Fruit fly (Drosophila melanogaster) whole organism, embryonic: ENCODE data around the gene CG14120.

Experiments used
- Abd-B ChIP-seq: fragments of 200-800 bp; sonication (Bioruptor generic); optimal IDR thresholded peaks from 2 replicates; lab custom pipeline; 2018; ENCODE audit warnings: missing biosample characterization, mild to moderate bottlenecking, missing genetic modification characterization, moderate library complexity
- Adf1 ChIP-seq: fragments of 200-800 bp; sonication (Bioruptor generic); IDR thresholded peaks from 2 replicates; pipeline ENCODE4 v1.3.6; 2022; ENCODE audit warnings: missing biosample characterization, missing genetic modification characterization
- BtbVII ChIP-seq: fragments of 200-800 bp; sonication (Bioruptor generic); optimal IDR thresholded peaks from 3 replicates; lab custom pipeline; 2017; ENCODE audit warnings: missing biosample characterization, mild to moderate bottlenecking, missing genetic modification characterization
- CG11723 ChIP-seq: fragments of 200-800 bp; sonication (Bioruptor generic); optimal IDR thresholded peaks from 2 replicates; lab custom pipeline; 2017; ENCODE audit warnings: missing biosample characterization, mild to moderate bottlenecking, missing genetic modification characterization
- CG1233 ChIP-seq: fragments of 200-800 bp; sonication (Bioruptor generic); optimal IDR thresholded peaks from 4 replicates; lab custom pipeline; 2018; ENCODE audit warnings: missing biosample characterization, mild to moderate bottlenecking, missing genetic modification characterization
- CG13894 ChIP-seq: fragments of 200-800 bp; sonication (Bioruptor generic); optimal IDR thresholded peaks from 3 replicates; lab custom pipeline; 2018; ENCODE audit warnings: missing biosample characterization, mild to moderate bottlenecking, missing genetic modification characterization, moderate library complexity
- CG14710 ChIP-seq: fragments of 200-800 bp; sonication (Bioruptor generic); optimal IDR thresholded peaks from 3 replicates; lab custom pipeline; 2019; ENCODE audit warnings: missing biosample characterization, mild to moderate bottlenecking, missing genetic modification characterization, moderate library complexity
- CG15514 ChIP-seq: fragments of 200-800 bp; sonication (Bioruptor generic); optimal IDR thresholded peaks from 3 replicates; lab custom pipeline; 2017; ENCODE audit warnings: missing biosample characterization, missing genetic modification characterization, mild to moderate bottlenecking, moderate library complexity, missing genetic modification reagents
- CG17829 ChIP-seq: fragments of 200-800 bp; optimal IDR thresholded peaks from 2 replicates; lab custom pipeline; 2019; ENCODE audit warnings: missing biosample characterization, mild to moderate bottlenecking, missing genetic modification characterization, moderate library complexity
- CG1792 ChIP-seq: fragments of 200-800 bp; sonication (Bioruptor generic); optimal IDR thresholded peaks from 2 replicates; lab custom pipeline; 2016; ENCODE audit warnings: missing biosample characterization, missing genetic modification characterization
- CG2116 ChIP-seq: fragments of 200-800 bp; sonication (Bioruptor generic); optimal IDR thresholded peaks from 3 replicates; lab custom pipeline; 2018; ENCODE audit warnings: missing biosample characterization, mild to moderate bottlenecking, missing genetic modification characterization
- CG2120 ChIP-seq: fragments of 200-800 bp; sonication (Bioruptor generic); optimal IDR thresholded peaks from 3 replicates; lab custom pipeline; 2016; ENCODE audit warnings: missing biosample characterization, missing genetic modification characterization
- CG30020 ChIP-seq: fragments of 200-800 bp; optimal IDR thresholded peaks from 2 replicates; lab custom pipeline; 2019; ENCODE audit warnings: missing biosample characterization, mild to moderate bottlenecking, missing genetic modification characterization, moderate library complexity
- CG30431 ChIP-seq: fragments of 200-800 bp; sonication (Bioruptor generic); optimal IDR thresholded peaks from 2 replicates; lab custom pipeline; 2017; ENCODE audit warnings: missing biosample characterization, missing genetic modification characterization
- CG4328 ChIP-seq: fragments of 200-800 bp; sonication (Bioruptor generic); optimal IDR thresholded peaks from 3 replicates; lab custom pipeline; 2017; ENCODE audit warnings: missing biosample characterization, missing genetic modification reagents, missing genetic modification characterization
- CG4424 ChIP-seq: fragments of 200-800 bp; sonication (Bioruptor generic); optimal IDR thresholded peaks from 3 replicates; lab custom pipeline; 2016; ENCODE audit warnings: missing biosample characterization, missing genetic modification characterization
- CG4730 ChIP-seq: fragments of 200-800 bp; sonication (Bioruptor generic); IDR thresholded peaks from 2 replicates; pipeline ENCODE4 v1.3.6; 2022; ENCODE audit warnings: missing biosample characterization, missing genetic modification characterization
- CG5180 ChIP-seq: fragments of 200-800 bp; sonication (Bioruptor generic); optimal IDR thresholded peaks from 3 replicates; lab custom pipeline; 2017; ENCODE audit warnings: missing biosample characterization, missing genetic modification characterization, mild to moderate bottlenecking, moderate library complexity, missing genetic modification reagents
- CG8290 ChIP-seq, 3 experiments: fragments of 200-800 bp; sonication (Bioruptor generic); optimal IDR thresholded peaks; 2 replicates each; lab custom pipeline; 2016 to 2019; ENCODE audit warnings: missing biosample characterization in 3 of 3, missing genetic modification characterization in 3 of 3, mild to moderate bottlenecking in 2 of 3, moderate library complexity in 1 of 3
- CG8765 ChIP-seq: fragments of 200-800 bp; sonication (Bioruptor generic); IDR thresholded peaks from 2 replicates; pipeline ENCODE4 v1.3.6; 2022; ENCODE audit warnings: missing biosample characterization, missing genetic modification characterization
- CG9215 ChIP-seq: fragments of 200-800 bp; sonication (Bioruptor generic); IDR thresholded peaks from 2 replicates; pipeline ENCODE4 v1.3.6; 2022; ENCODE audit warnings: missing biosample characterization, missing genetic modification characterization
- Deaf1 ChIP-seq: fragments of 200-800 bp; optimal IDR thresholded peaks from 3 replicates; lab custom pipeline; 2019; ENCODE audit warnings: missing biosample characterization, mild to moderate bottlenecking, missing genetic modification characterization, moderate library complexity
- Doc2 ChIP-seq: fragments of 200-800 bp; sonication (Bioruptor generic); IDR thresholded peaks from 2 replicates; pipeline ENCODE4 v1.3.6; 2022; ENCODE audit warnings: missing biosample characterization, missing genetic modification characterization
- Ets65A ChIP-seq: fragments of 200-800 bp; sonication (Bioruptor generic); peaks from one replicate; lab custom pipeline; 2016; ENCODE audit warnings: missing biosample characterization, missing genetic modification characterization
- Ets97D ChIP-seq: fragments of 200-800 bp; sonication (Bioruptor generic); optimal IDR thresholded peaks from 3 replicates; lab custom pipeline; 2016; ENCODE audit warnings: missing biosample characterization, missing genetic modification characterization
- Jarid2 ChIP-seq: fragments of 200-800 bp; sonication (Bioruptor generic); optimal IDR thresholded peaks from 3 replicates; lab custom pipeline; 2017; ENCODE audit warnings: mild to moderate bottlenecking, missing biosample characterization, missing genetic modification reagents, missing genetic modification characterization
- Lpt ChIP-seq: fragments of >200 bp; optimal IDR thresholded peaks from 2 replicates; lab custom pipeline; 2018; ENCODE audit warnings: missing biosample characterization, missing genetic modification characterization
- Med ChIP-seq: fragments of 200-800 bp; sonication (Bioruptor generic); peaks from one replicate; lab custom pipeline; 2016; ENCODE audit warnings: missing biosample characterization, missing genetic modification characterization, mild to moderate bottlenecking, inconsistent platforms, moderate library complexity
- Myb ChIP-seq: fragments of 200-800 bp; sonication (Bioruptor generic); optimal IDR thresholded peaks from 2 replicates; lab custom pipeline; 2016; ENCODE audit warnings: missing biosample characterization, missing genetic modification characterization
- PHDP ChIP-seq: fragments of 200-800 bp; sonication (Bioruptor generic); optimal IDR thresholded peaks from 3 replicates; lab custom pipeline; 2018; ENCODE audit warnings: missing biosample characterization, mild to moderate bottlenecking, missing genetic modification characterization, moderate library complexity
- Poxn ChIP-seq: fragments of 200-800 bp; sonication (Bioruptor generic); IDR thresholded peaks from 2 replicates; pipeline ENCODE4 v1.3.6; 2022; ENCODE audit warnings: missing biosample characterization, missing genetic modification characterization
- Rx ChIP-seq: fragments of 200-800 bp; sonication (Bioruptor generic); IDR thresholded peaks from 2 replicates; pipeline ENCODE4 v1.3.6; 2022; ENCODE audit warnings: missing biosample characterization, missing genetic modification characterization
- Sox100B ChIP-seq: fragments of 200-800 bp; sonication (Bioruptor generic); optimal IDR thresholded peaks from 3 replicates; lab custom pipeline; 2018; ENCODE audit warnings: missing biosample characterization, mild to moderate bottlenecking, missing genetic modification characterization
- Sox102F ChIP-seq: fragments of 200-800 bp; sonication (Bioruptor generic); optimal IDR thresholded peaks from 2 replicates; lab custom pipeline; 2018; ENCODE audit warnings: missing biosample characterization, mild to moderate bottlenecking, missing genetic modification characterization, moderate library complexity
- Ssrp ChIP-seq: fragments of 200-800 bp; sonication (Bioruptor generic); optimal IDR thresholded peaks from 2 replicates; lab custom pipeline; 2018; ENCODE audit warnings: missing biosample characterization, mild to moderate bottlenecking, missing genetic modification characterization, moderate library complexity
- Trl ChIP-seq, 3 experiments: fragments of >200 bp in 2 of 3; fragments of 200-800 bp in 1 of 3; sonication (Bioruptor generic) in 1 of 3; optimal IDR thresholded peaks; 2 replicates in 1 of 3; 3 replicates in 2 of 3; lab custom pipeline; 2016 to 2017; ENCODE audit warnings: missing biosample characterization in 1 of 3, missing genetic modification characterization in 1 of 3
- Xbp1 ChIP-seq: fragments of 200-800 bp; sonication (Bioruptor generic); optimal IDR thresholded peaks from 3 replicates; lab custom pipeline; 2016; ENCODE audit warnings: missing biosample characterization, mild to moderate bottlenecking, missing genetic modification characterization
- amos ChIP-seq: fragments of 200-800 bp; sonication (Bioruptor generic); IDR thresholded peaks from 2 replicates; pipeline ENCODE4 v1.3.6; 2022; ENCODE audit warnings: missing biosample characterization, missing genetic modification characterization; ENCODE audit not compliant: partially characterized antibody
- dimm ChIP-seq: fragments of 200-800 bp; sonication (Bioruptor generic); IDR thresholded peaks from 2 replicates; pipeline ENCODE4 v1.3.6; 2022; ENCODE audit warnings: missing biosample characterization, missing genetic modification characterization
- dmrt11E ChIP-seq: fragments of 200-800 bp; sonication (Bioruptor generic); optimal IDR thresholded peaks from 3 replicates; lab custom pipeline; 2018; ENCODE audit warnings: missing biosample characterization, mild to moderate bottlenecking, missing genetic modification characterization, moderate library complexity
- gt ChIP-seq: fragments of 200-800 bp; sonication (Bioruptor generic); IDR thresholded peaks from 2 replicates; pipeline ENCODE4 v1.3.6; 2022; ENCODE audit warnings: missing biosample characterization, missing genetic modification characterization
- insv ChIP-seq, 2 experiments: fragments of 200-800 bp; sonication (Bioruptor generic); optimal IDR thresholded peaks; 3 replicates each; lab custom pipeline; 2016 to 2018; ENCODE audit warnings: missing biosample characterization in 2 of 2, missing genetic modification characterization in 2 of 2
- jing ChIP-seq: fragments of 200-800 bp; sonication (Bioruptor generic); optimal IDR thresholded peaks from 2 replicates; lab custom pipeline; 2018; ENCODE audit warnings: missing biosample characterization, mild to moderate bottlenecking, missing genetic modification characterization
- phol ChIP-seq: fragments of 200-800 bp; sonication (Bioruptor generic); optimal IDR thresholded peaks from 3 replicates; lab custom pipeline; 2018; ENCODE audit warnings: missing biosample characterization, mild to moderate bottlenecking, missing genetic modification characterization, moderate library complexity
- run ChIP-seq: fragments of 200-800 bp; sonication (Bioruptor generic); optimal IDR thresholded peaks from 3 replicates; lab custom pipeline; 2018; ENCODE audit warnings: missing biosample characterization, mild to moderate bottlenecking, missing genetic modification characterization
- sc ChIP-seq, 3 experiments: fragments of >200 bp in 2 of 3; fragments of 200-800 bp in 1 of 3; sonication (Bioruptor generic) in 1 of 3; optimal IDR thresholded peaks; 2 replicates in 2 of 3; 3 replicates in 1 of 3; lab custom pipeline; 2017; ENCODE audit warnings: mild to moderate bottlenecking in 1 of 3, missing biosample characterization in 1 of 3, missing genetic modification characterization in 1 of 3, missing genetic modification reagents in 1 of 3
- sr ChIP-seq: fragments of 200-800 bp; sonication (Bioruptor generic); IDR thresholded peaks from 3 replicates; pipeline ENCODE4 v1.3.6; 2022; ENCODE audit warnings: missing biosample characterization, missing genetic modification characterization
- vfl ChIP-seq: fragments of 200-800 bp; sonication (Bioruptor generic); optimal IDR thresholded peaks from 2 replicates; lab custom pipeline; 2016; ENCODE audit warnings: missing biosample characterization, missing genetic modification characterization
- zfh1 ChIP-seq: fragments of 200-800 bp; sonication (Bioruptor generic); IDR thresholded peaks from 3 replicates; pipeline ENCODE4 v1.3.6; 2022; ENCODE audit warnings: missing biosample characterization, missing genetic modification characterization

CG14120 gene

dm6 chr3L:12861255-12861899 is 23.5 kb upstream of the CG14120 start, which contains the start of gene CG32107 (continued):
- no peak for TF ChIP-seq sc (optimal IDR thresholded peaks at IDR 0.05; lab: Kevin White, UChicago)
- TF ChIP-seq sc (GFP tag; optimal IDR thresholded peaks at IDR 0.05; lab: Kevin White, UChicago), result no peak
- TF ChIP-seq CG1233 (GFP tag; lab: Kevin White, UChicago), result peak; percentile 17
- peak; percentile 13 for TF ChIP-seq dmrt11E (tag; lab: Kevin White, UChicago)
- no peak for TF ChIP-seq CG8765 (GFP tag; lab: Robert Waterston, UW)
- TF ChIP-seq CG17829 (tag; lab: Kevin White, UChicago), result peak; percentile 49
- no peak for TF ChIP-seq Trl (optimal IDR thresholded peaks at IDR 0.05; lab: Kevin White, UChicago)
- TF ChIP-seq Trl (GFP tag; optimal IDR thresholded peaks at IDR 0.05; lab: Kevin White, UChicago), result no peak
- no peak for TF ChIP-seq CG14710 (tag; lab: Kevin White, UChicago)
- no peak for TF ChIP-seq CG4328 (GFP tag; lab: Kevin White, UChicago)
- TF ChIP-seq amos, result peak; percentile 36; the same call in 1 of the 2 replicates
- TF ChIP-seq Doc2 (GFP tag; lab: Robert Waterston, UW), result no peak
- TF ChIP-seq CG13894 (tag; lab: Kevin White, UChicago), result no peak
- no peak for TF ChIP-seq Ssrp
- TF ChIP-seq Sox102F, result no peak
- no peak for TF ChIP-seq CG30431 (GFP tag; lab: Kevin White, UChicago)
- TF ChIP-seq CG11723 (GFP tag; lab: Kevin White, UChicago), result no peak
- no peak for TF ChIP-seq Lpt (GFP tag; lab: Kevin White, UChicago)
- no peak for TF ChIP-seq Rx
- no peak for TF ChIP-seq sr (GFP tag; lab: Robert Waterston, UW)
- no peak for TF ChIP-seq CG4730
- TF ChIP-seq gt (GFP tag; lab: Robert Waterston, UW), result no peak
- TF ChIP-seq CG4424 (GFP tag; lab: Kevin White, UChicago), result peak; percentile 19
- peak; percentile 30 for TF ChIP-seq Ets97D
- peak; percentile 42 for TF ChIP-seq Abd-B (GFP tag; lab: Kevin White, UChicago)
- no peak for TF ChIP-seq run (tag; lab: Kevin White, UChicago)
- TF ChIP-seq CG30020 (tag; lab: Kevin White, UChicago), result no peak
- no peak for TF ChIP-seq Sox100B (GFP tag; lab: Kevin White, UChicago)
- no peak for TF ChIP-seq CG1792 (GFP tag; lab: Kevin White, UChicago)
- TF ChIP-seq CG2120 (GFP tag; lab: Kevin White, UChicago), result no peak
- TF ChIP-seq BtbVII (GFP tag; lab: Kevin White, UChicago), result no peak
- TF ChIP-seq Adf1 (GFP tag; lab: Robert Waterston, UW), result no peak
- TF ChIP-seq Poxn (GFP tag; lab: Robert Waterston, UW), result no peak
- no peak for TF ChIP-seq CG9215 (GFP tag; lab: Robert Waterston, UW)
- no peak for TF ChIP-seq PHDP (tag; lab: Kevin White, UChicago)
- TF ChIP-seq insv (GFP tag; optimal IDR thresholded peaks at IDR 0.05; lab: Kevin White, UChicago), result peak in 1 of 2 experiments; percentile 13
- TF ChIP-seq Ets65A (GFP tag; lab: Kevin White, UChicago), result peak; percentile 30
- peak; percentile 81 for TF ChIP-seq phol (tag; lab: Kevin White, UChicago)
- peak; percentile 44 for TF ChIP-seq CG5180
- TF ChIP-seq zfh1, result 0 out of 3 replicates have a peak, but pooled peaks have one; percentile 21
- TF ChIP-seq Med (GFP tag; lab: Kevin White, UChicago), result no peak
- TF ChIP-seq CG8290 (GFP tag; optimal IDR thresholded peaks at IDR 0.05; lab: Kevin White, UChicago), result peak; percentile 7
- TF ChIP-seq CG8290 (tag; optimal IDR thresholded peaks at IDR 0.05; lab: Kevin White, UChicago), result no peak
- TF ChIP-seq vfl, result no peak
- peak; percentile 40 for TF ChIP-seq CG2116
- no peak for TF ChIP-seq Deaf1 (tag; lab: Kevin White, UChicago)
- no peak for TF ChIP-seq Xbp1 (GFP tag; lab: Kevin White, UChicago)
- no peak for TF ChIP-seq Jarid2
- TF ChIP-seq CG15514 (GFP tag; lab: Kevin White, UChicago), result no peak
- TF ChIP-seq dimm (GFP tag; lab: Robert Waterston, UW), result no peak
- TF ChIP-seq Myb (GFP tag; lab: Kevin White, UChicago), result peak; percentile 57
- no peak for TF ChIP-seq jing (GFP tag; lab: Kevin White, UChicago)
